Fruit fly (Drosophila melanogaster): ENCODE results near the gene CG14342.

Gene CG14342

dm6 chr2L:1202445-1202844, 1.6 kb upstream of the CG14342 start:
- TF ChIP-seq pad (GFP tag; optimal IDR thresholded peaks at IDR 0.05), result no peak

dm6 chr2L:1207432-1207831, 3.4 kb downstream of the CG14342 start:
- no peak for TF ChIP-seq cic (GFP tag; optimal IDR thresholded peaks at IDR 0.05)
- no peak for TF ChIP-seq ovo (GFP tag; optimal IDR thresholded peaks at IDR 0.05)
- no peak for TF ChIP-seq pad (GFP tag; optimal IDR thresholded peaks at IDR 0.05)
- TF ChIP-seq kay (GFP tag; ENCODE audit: borderline replicate concordance), result no peak
- TF ChIP-seq CG33017 (tag; optimal IDR thresholded peaks at IDR 0.05), result no peak
- TF ChIP-seq CG1620 (GFP tag; optimal IDR thresholded peaks at IDR 0.05), result no peak
- TF ChIP-seq cnc (optimal IDR thresholded peaks at IDR 0.05), result no peak
- no peak for TF ChIP-seq CG12768 (GFP tag; optimal IDR thresholded peaks at IDR 0.05)
- TF ChIP-seq Clk (GFP tag; optimal IDR thresholded peaks at IDR 0.05), result no peak
- no peak for TF ChIP-seq CG7045 (GFP tag; optimal IDR thresholded peaks at IDR 0.05)
- TF ChIP-seq Mnt (GFP tag; optimal IDR thresholded peaks at IDR 0.05), result no peak
- no peak for TF ChIP-seq Hr96 (GFP tag; optimal IDR thresholded peaks at IDR 0.05)
- no peak for TF ChIP-seq CG5204 (GFP tag; optimal IDR thresholded peaks at IDR 0.05)
- no peak for TF ChIP-seq Crg-1 (GFP tag; optimal IDR thresholded peaks at IDR 0.05)
- TF ChIP-seq tj (GFP tag; optimal IDR thresholded peaks at IDR 0.05), result no peak
- no peak for TF ChIP-seq toe (GFP tag; optimal IDR thresholded peaks at IDR 0.05)
- no peak for TF ChIP-seq CG7101 (tag; optimal IDR thresholded peaks at IDR 0.05)
- no peak for TF ChIP-seq bab1 (GFP tag; optimal IDR thresholded peaks at IDR 0.05)

dm6 chr2L:1211528-1211927, 7.5 kb downstream of the CG14342 start:
- no peak for TF ChIP-seq Hr96 (GFP tag; optimal IDR thresholded peaks at IDR 0.05)
- TF ChIP-seq kay (GFP tag; ENCODE audit: borderline replicate concordance), result no peak

dm6 chr2L:1213587-1213986, 9.6 kb downstream of the CG14342 start:
- TF ChIP-seq cic (GFP tag; optimal IDR thresholded peaks at IDR 0.05) (no peak), bab1 (GFP tag; optimal IDR thresholded peaks at IDR 0.05) (no peak), toe (GFP tag; optimal IDR thresholded peaks at IDR 0.05) (no peak), pad (GFP tag; optimal IDR thresholded peaks at IDR 0.05) (no peak), CG12768 (GFP tag; optimal IDR thresholded peaks at IDR 0.05) (no peak), Crg-1 (GFP tag; optimal IDR thresholded peaks at IDR 0.05) (no peak), Hr96 (GFP tag; optimal IDR thresholded peaks at IDR 0.05) (no peak), CG1620 (GFP tag; optimal IDR thresholded peaks at IDR 0.05) (no peak), kay (GFP tag; ENCODE audit: borderline replicate concordance) (no peak)

dm6 chr2L:1214465-1214864, 10.4 kb downstream of the CG14342 start:
- no peak for TF ChIP-seq CG7045 (GFP tag; optimal IDR thresholded peaks at IDR 0.05)
- TF ChIP-seq toe (GFP tag; optimal IDR thresholded peaks at IDR 0.05), result no peak
- no peak for TF ChIP-seq Crg-1 (GFP tag; optimal IDR thresholded peaks at IDR 0.05)
- no peak for TF ChIP-seq bab1 (GFP tag; optimal IDR thresholded peaks at IDR 0.05)
- TF ChIP-seq Clk (GFP tag; optimal IDR thresholded peaks at IDR 0.05), result no peak
- TF ChIP-seq CG12768 (GFP tag; optimal IDR thresholded peaks at IDR 0.05), result no peak
- no peak for TF ChIP-seq Hr96 (GFP tag; optimal IDR thresholded peaks at IDR 0.05)
- no peak for TF ChIP-seq pad (GFP tag; optimal IDR thresholded peaks at IDR 0.05)
- no peak for TF ChIP-seq CG7101 (tag; optimal IDR thresholded peaks at IDR 0.05)
- TF ChIP-seq CG33017 (tag; optimal IDR thresholded peaks at IDR 0.05), result no peak
- no peak for TF ChIP-seq Mnt (GFP tag; optimal IDR thresholded peaks at IDR 0.05)
- TF ChIP-seq tj (GFP tag; optimal IDR thresholded peaks at IDR 0.05), result no peak
- no peak for TF ChIP-seq CG14711 (tag; optimal IDR thresholded peaks at IDR 0.05)

dm6 chr2L:1217033-1217612, 13.1 kb downstream of the CG14342 start:
- TF ChIP-seq Hr96 (GFP tag; optimal IDR thresholded peaks at IDR 0.05) (no peak), CG33017 (tag; optimal IDR thresholded peaks at IDR 0.05) (no peak), CG5204 (GFP tag; optimal IDR thresholded peaks at IDR 0.05) (no peak), Mnt (GFP tag; optimal IDR thresholded peaks at IDR 0.05) (no peak), toe (GFP tag; optimal IDR thresholded peaks at IDR 0.05) (no peak), Clk (GFP tag; optimal IDR thresholded peaks at IDR 0.05) (no peak), Crg-1 (GFP tag; optimal IDR thresholded peaks at IDR 0.05) (no peak), pad (GFP tag; optimal IDR thresholded peaks at IDR 0.05) (no peak), CG12768 (GFP tag; optimal IDR thresholded peaks at IDR 0.05) (no peak), kay (GFP tag; ENCODE audit: borderline replicate concordance) (no peak), cnc (optimal IDR thresholded peaks at IDR 0.05) (no peak), CG14711 (tag; optimal IDR thresholded peaks at IDR 0.05) (no peak)

dm6 chr2L:1217892-1218473, 14.0 kb downstream of the CG14342 start:
- no peak for TF ChIP-seq Hr96 (GFP tag; optimal IDR thresholded peaks at IDR 0.05)
- TF ChIP-seq kay (GFP tag; ENCODE audit: borderline replicate concordance), result peak; percentile 47
- TF ChIP-seq CG5204 (GFP tag; optimal IDR thresholded peaks at IDR 0.05), result no peak
- TF ChIP-seq cic (GFP tag; optimal IDR thresholded peaks at IDR 0.05), result peak; percentile 89

- TF ChIP-seq Mnt (GFP tag; optimal IDR thresholded peaks at IDR 0.05) (no peak), CG1620 (GFP tag; optimal IDR thresholded peaks at IDR 0.05) (no peak), CG33017 (tag; optimal IDR thresholded peaks at IDR 0.05) (no peak), pad (GFP tag; optimal IDR thresholded peaks at IDR 0.05) (no peak), Crg-1 (GFP tag; optimal IDR thresholded peaks at IDR 0.05) (no peak), CG7045 (GFP tag; optimal IDR thresholded peaks at IDR 0.05) (no peak), CG14711 (tag; optimal IDR thresholded peaks at IDR 0.05) (no peak), CG12768 (GFP tag; optimal IDR thresholded peaks at IDR 0.05) (no peak), CG11617 (GFP tag; optimal IDR thresholded peaks at IDR 0.05) (no peak), tj (GFP tag; optimal IDR thresholded peaks at IDR 0.05) (no peak), CG7101 (tag; optimal IDR thresholded peaks at IDR 0.05) (no peak), Hr96 (GFP tag; optimal IDR thresholded peaks at IDR 0.05) (no peak), cnc (optimal IDR thresholded peaks at IDR 0.05) (no peak), kay (GFP tag; ENCODE audit: borderline replicate concordance) (no peak), cic (GFP tag; optimal IDR thresholded peaks at IDR 0.05) (no peak), ovo (GFP tag; optimal IDR thresholded peaks at IDR 0.05) (no peak), toe (GFP tag; optimal IDR thresholded peaks at IDR 0.05) (no peak), bab1 (GFP tag; optimal IDR thresholded peaks at IDR 0.05) (no peak)
Observed at dm6 chr2L:1218475-1218874, 14.5 kb downstream of the CG14342 start.

Data from whole organism, adult.